Fruit fly (Drosophila melanogaster) whole organism, prepupa: ENCODE results near the gene Ten-a.

Experiments used
- CG10631 ChIP-seq: fragments of 200-800 bp; sonication (Bioruptor generic); optimal IDR thresholded peaks from 2 replicates; lab custom pipeline; 2016; ENCODE audit warnings: missing biosample characterization, missing genetic modification characterization
- CG11294 ChIP-seq: fragments of 200-800 bp; sonication (Bioruptor generic); IDR thresholded peaks from 2 replicates; pipeline ENCODE4 v1.3.6; 2022; ENCODE audit warnings: missing biosample characterization, missing genetic modification characterization
- CG11762 ChIP-seq: fragments of 200-800 bp; sonication (Bioruptor generic); optimal IDR thresholded peaks from 3 replicates; lab custom pipeline; 2016; ENCODE audit warnings: missing biosample characterization, missing genetic modification characterization; ENCODE audit not compliant: insufficient read depth
- CG11902 ChIP-seq: fragments of 200-800 bp; sonication (Bioruptor generic); optimal IDR thresholded peaks from 3 replicates; lab custom pipeline; 2016; ENCODE audit warnings: missing biosample characterization, missing genetic modification characterization
- CG15336 ChIP-seq: fragments of 200-800 bp; sonication (Bioruptor generic); IDR thresholded peaks from 2 replicates; pipeline ENCODE4 v1.3.6; 2022; ENCODE audit warnings: missing biosample characterization, missing genetic modification characterization
- CG16779 ChIP-seq: fragments of 200-800 bp; sonication (Bioruptor generic); optimal IDR thresholded peaks from 3 replicates; lab custom pipeline; 2017; ENCODE audit warnings: missing biosample characterization, mild to moderate bottlenecking, missing genetic modification characterization
- CG3032 ChIP-seq: fragments of 200-800 bp; optimal IDR thresholded peaks from 2 replicates; lab custom pipeline; 2019; ENCODE audit warnings: missing biosample characterization, mild to moderate bottlenecking, missing genetic modification characterization, moderate library complexity
- CG31627 ChIP-seq: fragments of 200-800 bp; sonication (Bioruptor generic); optimal IDR thresholded peaks from 3 replicates; lab custom pipeline; 2016; ENCODE audit warnings: missing biosample characterization, missing genetic modification characterization
- CG32006 ChIP-seq: fragments of 200-800 bp; sonication (Bioruptor generic); optimal IDR thresholded peaks from 3 replicates; lab custom pipeline; 2017; ENCODE audit warnings: missing biosample characterization, mild to moderate bottlenecking, missing genetic modification characterization
- CG34406 ChIP-seq: fragments of 200-800 bp; sonication (Bioruptor generic); optimal IDR thresholded peaks from 3 replicates; lab custom pipeline; 2016; ENCODE audit warnings: missing biosample characterization, missing genetic modification characterization
- CG3919 ChIP-seq: fragments of 200-800 bp; sonication (Bioruptor generic); optimal IDR thresholded peaks from 3 replicates; lab custom pipeline; 2016; ENCODE audit warnings: missing biosample characterization, missing genetic modification characterization
- CG4318 ChIP-seq: fragments of 200-800 bp; sonication (Bioruptor generic); optimal IDR thresholded peaks from 3 replicates; lab custom pipeline; 2017; ENCODE audit warnings: missing biosample characterization, mild to moderate bottlenecking, missing genetic modification characterization
- CG6163 ChIP-seq: fragments of 200-800 bp; sonication (Bioruptor generic); IDR thresholded peaks from 3 replicates; pipeline ENCODE4 v1.3.6; 2022; ENCODE audit warnings: missing biosample characterization, missing genetic modification characterization
- CG6276 ChIP-seq: fragments of 200-800 bp; sonication (Bioruptor generic); optimal IDR thresholded peaks from 2 replicates; lab custom pipeline; 2017; ENCODE audit warnings: missing biosample characterization, mild to moderate bottlenecking, missing genetic modification characterization
- CG6792 ChIP-seq: fragments of 200-800 bp; sonication (Bioruptor generic); optimal IDR thresholded peaks from 3 replicates; lab custom pipeline; 2016; ENCODE audit warnings: missing biosample characterization, missing genetic modification characterization
- CG6808 ChIP-seq: fragments of 200-800 bp; sonication (Bioruptor generic); optimal IDR thresholded peaks from 3 replicates; lab custom pipeline; 2017; ENCODE audit warnings: missing biosample characterization, missing genetic modification characterization, mild to moderate bottlenecking, moderate library complexity, missing genetic modification reagents
- CG6854 ChIP-seq: fragments of 200-800 bp; sonication (Bioruptor generic); optimal IDR thresholded peaks from 2 replicates; lab custom pipeline; 2017; ENCODE audit warnings: missing biosample characterization, mild to moderate bottlenecking, missing genetic modification characterization
- CG7368 ChIP-seq: fragments of 200-800 bp; sonication (Bioruptor generic); optimal IDR thresholded peaks from 3 replicates; lab custom pipeline; 2016; ENCODE audit warnings: missing biosample characterization, missing genetic modification characterization
- CG8632 ChIP-seq: fragments of 200-800 bp; sonication (Bioruptor generic); optimal IDR thresholded peaks from 3 replicates; lab custom pipeline; 2016; ENCODE audit warnings: missing biosample characterization, missing genetic modification characterization
- Eip75B ChIP-seq: fragments of 200-800 bp; sonication (Bioruptor generic); optimal IDR thresholded peaks from 3 replicates; lab custom pipeline; 2016; ENCODE audit warnings: missing biosample characterization, missing genetic modification characterization
- Eip78C ChIP-seq: fragments of 200-800 bp; sonication (Bioruptor generic); peaks from one replicate; lab custom pipeline; 2016; ENCODE audit warnings: missing biosample characterization, missing genetic modification characterization
- Eip93F ChIP-seq: fragments of 200-800 bp; sonication (Bioruptor generic); optimal IDR thresholded peaks from 2 replicates; lab custom pipeline; 2016; ENCODE audit warnings: missing biosample characterization, mild to moderate bottlenecking, missing genetic modification characterization
- Ets21C ChIP-seq: fragments of 200-800 bp; sonication (Bioruptor generic); optimal IDR thresholded peaks from 3 replicates; lab custom pipeline; 2016; ENCODE audit warnings: missing biosample characterization, missing genetic modification characterization
- Ets96B ChIP-seq: fragments of 200-800 bp; optimal IDR thresholded peaks from 2 replicates; lab custom pipeline; 2019; ENCODE audit warnings: missing biosample characterization, mild to moderate bottlenecking, missing genetic modification characterization, moderate library complexity
- Gug ChIP-seq: fragments of 200-800 bp; sonication (Bioruptor generic); IDR thresholded peaks from 2 replicates; pipeline ENCODE4 v1.3.6; 2022; ENCODE audit warnings: missing biosample characterization, missing genetic modification characterization
- Hr38 ChIP-seq: sonication (Bioruptor generic); optimal IDR thresholded peaks from 2 replicates; lab custom pipeline; 2016; ENCODE audit warnings: missing biosample characterization, missing genetic modification characterization
- Hr39 ChIP-seq: fragments of 200-800 bp; sonication (Bioruptor generic); optimal IDR thresholded peaks from 2 replicates; lab custom pipeline; 2016; ENCODE audit warnings: missing biosample characterization, missing genetic modification characterization
- Hr4 ChIP-seq: fragments of 200-800 bp; sonication (Bioruptor generic); optimal IDR thresholded peaks from 3 replicates; lab custom pipeline; 2016; ENCODE audit warnings: missing biosample characterization, missing genetic modification characterization
- Lpt ChIP-seq: fragments of 200-800 bp; sonication (Bioruptor generic); optimal IDR thresholded peaks from 3 replicates; lab custom pipeline; 2016; ENCODE audit warnings: missing biosample characterization, missing genetic modification characterization
- Met ChIP-seq: fragments of 200-800 bp; sonication (Bioruptor generic); optimal IDR thresholded peaks from 3 replicates; lab custom pipeline; 2016; ENCODE audit warnings: missing biosample characterization, missing genetic modification characterization
- OdsH ChIP-seq: fragments of 200-800 bp; sonication (Bioruptor generic); optimal IDR thresholded peaks from 3 replicates; lab custom pipeline; 2016; ENCODE audit warnings: missing biosample characterization, missing genetic modification characterization
- Smox ChIP-seq: fragments of 200-800 bp; sonication (Bioruptor generic); optimal IDR thresholded peaks from 3 replicates; lab custom pipeline; 2016; ENCODE audit warnings: missing biosample characterization, missing genetic modification characterization
- Sox102F ChIP-seq: fragments of 200-800 bp; sonication (Bioruptor generic); optimal IDR thresholded peaks from 2 replicates; lab custom pipeline; 2016; ENCODE audit warnings: missing biosample characterization, mild to moderate bottlenecking, missing genetic modification characterization
- Sox14 ChIP-seq: fragments of 200-800 bp; sonication (Bioruptor generic); optimal IDR thresholded peaks from 3 replicates; lab custom pipeline; 2016; ENCODE audit warnings: missing biosample characterization, missing genetic modification characterization
- Sox15 ChIP-seq: fragments of 200-800 bp; sonication (Bioruptor generic); optimal IDR thresholded peaks from 3 replicates; lab custom pipeline; 2016; ENCODE audit warnings: missing biosample characterization, missing genetic modification characterization
- achi ChIP-seq: fragments of 200-800 bp; sonication (Bioruptor generic); optimal IDR thresholded peaks from 3 replicates; lab custom pipeline; 2016; ENCODE audit warnings: missing biosample characterization, missing genetic modification characterization
- acj6 ChIP-seq: fragments of 200-800 bp; sonication (Bioruptor generic); optimal IDR thresholded peaks from 3 replicates; lab custom pipeline; 2016; ENCODE audit warnings: missing biosample characterization, missing genetic modification characterization
- cyc ChIP-seq: fragments of 200-800 bp; sonication (Bioruptor generic); optimal IDR thresholded peaks from 3 replicates; lab custom pipeline; 2016; ENCODE audit warnings: missing biosample characterization, missing genetic modification characterization
- dsx ChIP-seq: fragments of 200-800 bp; optimal IDR thresholded peaks from 3 replicates; lab custom pipeline; 2019; ENCODE audit warnings: missing biosample characterization, mild to moderate bottlenecking, missing genetic modification characterization, moderate library complexity; ENCODE audit not compliant: poor library complexity, severe bottlenecking
- fd85E ChIP-seq: fragments of 200-800 bp; sonication (Bioruptor generic); optimal IDR thresholded peaks from 3 replicates; lab custom pipeline; 2016; ENCODE audit warnings: missing biosample characterization, missing genetic modification characterization
- fkh ChIP-seq: fragments of 200-800 bp; sonication (Bioruptor generic); optimal IDR thresholded peaks from 3 replicates; lab custom pipeline; 2017; ENCODE audit warnings: missing biosample characterization, mild to moderate bottlenecking, missing genetic modification characterization, moderate library complexity
- lz ChIP-seq: fragments of 200-800 bp; sonication (Bioruptor generic); optimal IDR thresholded peaks from 3 replicates; lab custom pipeline; 2016; ENCODE audit warnings: missing biosample characterization, missing genetic modification characterization
- net ChIP-seq: fragments of 200-800 bp; sonication (Bioruptor generic); optimal IDR thresholded peaks from 3 replicates; lab custom pipeline; 2016; ENCODE audit warnings: missing biosample characterization, missing genetic modification characterization
- pdm3 ChIP-seq: fragments of 200-800 bp; sonication (Bioruptor generic); optimal IDR thresholded peaks from 3 replicates; lab custom pipeline; 2016; ENCODE audit warnings: missing biosample characterization, missing genetic modification characterization
- salr ChIP-seq, 2 experiments: fragments of 200-800 bp; sonication (Bioruptor generic); optimal IDR thresholded peaks; 3 replicates each; lab custom pipeline; 2016 to 2018; ENCODE audit warnings: missing biosample characterization in 2 of 2, missing genetic modification characterization in 2 of 2, mild to moderate bottlenecking in 1 of 2
- spab ChIP-seq: fragments of 200-800 bp; sonication (Bioruptor generic); optimal IDR thresholded peaks from 2 replicates; lab custom pipeline; 2017; ENCODE audit warnings: missing biosample characterization, mild to moderate bottlenecking, missing genetic modification characterization, missing genetic modification reagents
- ss ChIP-seq, 2 experiments: fragments of 200-800 bp; sonication (Bioruptor generic); optimal IDR thresholded peaks; 2 replicates in 1 of 2; 3 replicates in 1 of 2; lab custom pipeline; 2017 to 2018; ENCODE audit warnings: mild to moderate bottlenecking in 2 of 2, missing biosample characterization in 2 of 2, missing genetic modification characterization in 2 of 2, moderate library complexity in 1 of 2
- svp ChIP-seq: fragments of 200-800 bp; sonication (Bioruptor generic); peaks from one replicate; lab custom pipeline; 2016; ENCODE audit warnings: missing biosample characterization, missing genetic modification characterization
- topi ChIP-seq: fragments of 200-800 bp; sonication (Bioruptor generic); optimal IDR thresholded peaks from 3 replicates; lab custom pipeline; 2016; ENCODE audit warnings: missing biosample characterization, missing genetic modification characterization
- vri ChIP-seq: fragments of 200-800 bp; sonication (Bioruptor generic); optimal IDR thresholded peaks from 3 replicates; lab custom pipeline; 2016; ENCODE audit warnings: missing biosample characterization, mild to moderate bottlenecking, missing genetic modification characterization

The Ten-a gene

DNA sequence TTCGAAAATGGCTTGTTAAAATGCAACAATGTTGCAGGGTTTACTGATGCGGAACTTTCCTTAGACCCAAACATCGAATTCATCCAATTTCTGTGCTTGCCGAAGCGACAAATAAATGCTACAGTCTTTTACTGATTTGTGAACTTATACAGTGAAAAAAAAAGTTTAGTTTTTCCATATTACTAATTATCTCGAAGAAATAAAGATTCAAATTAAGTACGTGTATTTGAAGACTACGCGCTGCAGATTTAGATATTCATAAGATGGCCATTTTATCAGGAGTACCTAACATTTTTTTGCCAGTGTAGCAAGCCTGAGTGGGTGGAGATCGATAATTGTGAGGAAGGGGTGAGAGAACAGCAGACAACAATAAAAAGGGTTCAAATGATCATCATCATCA, 178.0 kb downstream of the Ten-a start (continued):
- peak; percentile 34 for TF ChIP-seq Hr4
- no peak for TF ChIP-seq fkh (GFP tag; lab: Kevin White, UChicago)
- TF ChIP-seq CG31627, result peak; percentile 25
- no peak for TF ChIP-seq CG11902 (GFP tag; lab: Kevin White, UChicago)
- peak; percentile 82 for TF ChIP-seq Eip78C (GFP tag; lab: Kevin White, UChicago)
- TF ChIP-seq Met (GFP tag; lab: Kevin White, UChicago), result no peak
- TF ChIP-seq CG32006 (GFP tag; lab: Kevin White, UChicago), result peak; percentile 16

DNA sequence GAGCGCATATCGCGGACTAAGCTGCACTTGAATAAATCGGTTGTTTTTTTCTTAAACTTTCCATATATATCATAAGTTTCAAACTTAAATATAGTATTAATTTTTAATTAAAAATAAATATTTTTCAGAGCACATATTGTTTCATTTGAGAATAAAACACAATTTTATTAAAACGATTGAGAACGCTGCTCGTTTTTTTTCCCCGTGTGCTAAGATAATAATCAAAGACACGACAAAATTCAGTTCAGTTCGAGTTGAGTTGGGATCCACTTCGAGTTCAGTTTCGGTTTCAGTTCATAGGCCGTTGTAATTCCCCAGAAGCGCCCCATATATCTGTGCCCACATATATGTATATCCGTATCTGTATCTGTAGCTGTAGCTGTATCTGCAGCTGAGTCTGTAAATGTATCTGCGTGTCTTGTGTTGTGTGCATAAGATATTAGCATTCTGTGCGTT, 179.4 kb downstream of the Ten-a start:
- TF ChIP-seq lz (GFP tag; lab: Kevin White, UChicago), result peak; percentile 14
- peak; percentile 47 for TF ChIP-seq Ets96B (tag; lab: Kevin White, UChicago)
- TF ChIP-seq Sox102F, result peak; percentile 24
- peak; percentile 4 for TF ChIP-seq CG4318 (GFP tag; lab: Kevin White, UChicago)
- TF ChIP-seq CG3919 (GFP tag; lab: Kevin White, UChicago), result peak; percentile 57
- peak; percentile 13 for TF ChIP-seq CG31627
- peak; percentile 90 for TF ChIP-seq Eip78C (GFP tag; lab: Kevin White, UChicago)
- TF ChIP-seq CG7368 (GFP tag; lab: Kevin White, UChicago), result peak; percentile 38
- peak; percentile 57 for TF ChIP-seq CG3032 (tag; lab: Kevin White, UChicago)
- TF ChIP-seq OdsH (GFP tag; lab: Kevin White, UChicago), result peak; percentile 61
- no peak for TF ChIP-seq Ets21C (GFP tag; lab: Kevin White, UChicago)
- TF ChIP-seq pdm3, result peak; percentile 19
- peak; percentile 58 for TF ChIP-seq CG32006 (GFP tag; lab: Kevin White, UChicago)
- peak; percentile 58 for TF ChIP-seq CG34406 (GFP tag; lab: Kevin White, UChicago)
- no peak for TF ChIP-seq CG6276 (GFP tag; lab: Kevin White, UChicago)
- peak; percentile 34 for TF ChIP-seq Eip75B (GFP tag; lab: Kevin White, UChicago)
- TF ChIP-seq Sox14 (GFP tag; lab: Kevin White, UChicago), result peak; percentile 5
- TF ChIP-seq topi (GFP tag; lab: Kevin White, UChicago), result peak; percentile 33
- TF ChIP-seq Eip93F (GFP tag; lab: Kevin White, UChicago), result no peak
- TF ChIP-seq CG6163 (GFP tag; lab: Robert Waterston, UW), result peak; percentile 66; the same call in 1 of the 3 replicates
- peak; percentile 69 for TF ChIP-seq achi
- TF ChIP-seq Lpt (GFP tag; lab: Kevin White, UChicago), result peak; percentile 27
- no peak for TF ChIP-seq Hr39 (GFP tag; lab: Kevin White, UChicago)
- TF ChIP-seq fd85E, result no peak
- TF ChIP-seq fkh (GFP tag; lab: Kevin White, UChicago), result peak; percentile 18
- TF ChIP-seq ss (GFP tag; optimal IDR thresholded peaks at IDR 0.05; lab: Kevin White, UChicago), result peak; percentile 61 to 64
- TF ChIP-seq Hr4, result no peak
- no peak for TF ChIP-seq Hr38 (GFP tag; lab: Kevin White, UChicago)
- TF ChIP-seq CG8632, result peak; percentile 62
- no peak for TF ChIP-seq CG11294 (GFP tag; lab: Robert Waterston, UW)
- TF ChIP-seq salr (GFP tag; optimal IDR thresholded peaks at IDR 0.05; lab: Kevin White, UChicago), result peak in 1 of 2 experiments; percentile 37
- TF ChIP-seq Smox, result peak; percentile 16
- TF ChIP-seq CG10631 (GFP tag; lab: Kevin White, UChicago), result peak; percentile 72
- no peak for TF ChIP-seq CG6854
- TF ChIP-seq Gug (GFP tag; lab: Robert Waterston, UW), result no peak
- peak; percentile 61 for TF ChIP-seq svp (GFP tag; lab: Kevin White, UChicago)
- peak; percentile 40 for TF ChIP-seq CG6808 (GFP tag; lab: Kevin White, UChicago)
- TF ChIP-seq cyc, result peak; percentile 7
- peak; percentile 43 for TF ChIP-seq spab
- no peak for TF ChIP-seq Sox15
- peak; percentile 14 for TF ChIP-seq vri (GFP tag; lab: Kevin White, UChicago)
- peak; percentile 59 for TF ChIP-seq acj6
- TF ChIP-seq dsx, result peak; percentile 71
- TF ChIP-seq CG11762 (GFP tag; lab: Kevin White, UChicago), result peak; percentile 12
- peak; percentile 59 for TF ChIP-seq CG6792 (GFP tag; lab: Kevin White, UChicago)
- peak; percentile 17 for TF ChIP-seq CG16779
- TF ChIP-seq net (GFP tag; lab: Kevin White, UChicago), result peak; percentile 62
- peak; percentile 53 for TF ChIP-seq CG15336 (GFP tag; lab: Robert Waterston, UW)
